Worm (Caenorhabditis elegans) whole organism, mixed stage, embryonic: ENCODE results near the gene xpc-1.

Experiments
- M03D4.4 ChIP-seq: sonication (generic microtip); optimal IDR thresholded peaks from 2 replicates; lab custom pipeline; 2017; ENCODE audit warnings: mild to moderate bottlenecking, missing genetic modification characterization, missing compliant biosample characterization
- bed-3 ChIP-seq: fragments of 200-800 bp; sonication (Bioruptor generic); optimal IDR thresholded peaks from 3 replicates; lab custom pipeline; 2018; ENCODE audit warnings: mild to moderate bottlenecking, missing genetic modification characterization, moderate library complexity, missing compliant biosample characterization
- blmp-1 ChIP-seq: fragments of 150-350 bp; optimal IDR thresholded peaks from 2 replicates; lab custom pipeline; 2014; ENCODE audit warnings: missing biosample characterization, missing genetic modification characterization
- ceh-39 ChIP-seq: fragments of 150-350 bp; optimal IDR thresholded peaks from 2 replicates; lab custom pipeline; 2014; ENCODE audit warnings: missing biosample characterization, missing genetic modification characterization
- ceh-43 ChIP-seq: fragments of 200-800 bp; sonication (Bioruptor generic); optimal IDR thresholded peaks from 2 replicates; lab custom pipeline; 2018; ENCODE audit warnings: mild to moderate bottlenecking, missing genetic modification characterization, moderate library complexity, missing compliant biosample characterization
- ceh-83 ChIP-seq: fragments of 200-800 bp; sonication (Bioruptor generic); optimal IDR thresholded peaks from 2 replicates; lab custom pipeline; 2018; ENCODE audit warnings: mild to moderate bottlenecking, missing genetic modification characterization, missing compliant biosample characterization
- ces-1 ChIP-seq: fragments of 150-350 bp; optimal IDR thresholded peaks from 2 replicates; lab custom pipeline; 2014; ENCODE audit warnings: missing biosample characterization, missing genetic modification reagents, missing genetic modification characterization
- cnd-1 ChIP-seq: fragments of 200-800 bp; sonication (Bioruptor generic); optimal IDR thresholded peaks from 2 replicates; lab custom pipeline; 2018; ENCODE audit warnings: mild to moderate bottlenecking, missing genetic modification characterization, missing compliant biosample characterization
- drap-1 ChIP-seq: fragments of 200-800 bp; sonication (Bioruptor generic); optimal IDR thresholded peaks from 3 replicates; lab custom pipeline; 2018; ENCODE audit warnings: mild to moderate bottlenecking, missing genetic modification characterization, missing compliant biosample characterization
- elt-1 ChIP-seq: sonication (generic microtip); optimal IDR thresholded peaks from 2 replicates; lab custom pipeline; 2017; ENCODE audit warnings: missing genetic modification characterization, mild to moderate bottlenecking, missing compliant biosample characterization, antibody characterized with exemption, moderate library complexity, borderline replicate concordance; ENCODE audit not compliant: insufficient read depth
- elt-3 ChIP-seq: fragments of 150-350 bp; optimal IDR thresholded peaks from 2 replicates; lab custom pipeline; 2014; ENCODE audit warnings: missing biosample characterization, missing genetic modification characterization
- flh-1 ChIP-seq: fragments of 200-800 bp; sonication (Bioruptor generic); optimal IDR thresholded peaks from 2 replicates; lab custom pipeline; 2018; ENCODE audit warnings: mild to moderate bottlenecking, missing genetic modification characterization, moderate library complexity, missing compliant biosample characterization
- ham-2 ChIP-seq: fragments of 200-800 bp; sonication (Bioruptor generic); optimal IDR thresholded peaks from 2 replicates; lab custom pipeline; 2018; ENCODE audit warnings: mild to moderate bottlenecking, missing genetic modification characterization, missing compliant biosample characterization
- hlh-1 ChIP-seq: fragments of 150-350 bp; optimal IDR thresholded peaks from 2 replicates; lab custom pipeline; 2014; ENCODE audit warnings: missing biosample characterization, missing genetic modification reagents, missing genetic modification characterization
- lin-13 ChIP-seq: fragments of 150-350 bp; optimal IDR thresholded peaks from 2 replicates; lab custom pipeline; 2014; ENCODE audit warnings: missing biosample characterization, missing genetic modification characterization
- lin-32 ChIP-seq: fragments of 200-800 bp; sonication (Bioruptor generic); optimal IDR thresholded peaks from 2 replicates; lab custom pipeline; 2018; ENCODE audit warnings: mild to moderate bottlenecking, missing genetic modification characterization, missing compliant biosample characterization
- lsy-2 ChIP-seq: fragments of 150-350 bp; optimal IDR thresholded peaks from 2 replicates; lab custom pipeline; 2014; ENCODE audit warnings: missing biosample characterization, missing genetic modification characterization
- mab-5 ChIP-seq: fragments of 150-350 bp; optimal IDR thresholded peaks from 2 replicates; lab custom pipeline; 2014; ENCODE audit warnings: missing biosample characterization, missing genetic modification characterization
- mep-1 ChIP-seq: fragments of 150-350 bp; optimal IDR thresholded peaks from 2 replicates; lab custom pipeline; 2017; ENCODE audit warnings: missing biosample characterization, missing genetic modification reagents, missing genetic modification characterization, inconsistent platforms
- mls-2 ChIP-seq: sonication (generic microtip); optimal IDR thresholded peaks from 2 replicates; lab custom pipeline; 2016; ENCODE audit warnings: mild to moderate bottlenecking, missing genetic modification characterization, moderate library complexity, missing compliant biosample characterization
- nhr-12 ChIP-seq: fragments of 150-350 bp; optimal IDR thresholded peaks from 2 replicates; lab custom pipeline; 2014; ENCODE audit warnings: missing biosample characterization, missing genetic modification characterization
- nhr-2 ChIP-seq: fragments of 150-350 bp; optimal IDR thresholded peaks from 2 replicates; lab custom pipeline; 2014; ENCODE audit warnings: missing biosample characterization, missing genetic modification characterization
- nhr-237 ChIP-seq: fragments of 150-350 bp; optimal IDR thresholded peaks from 2 replicates; lab custom pipeline; 2014; ENCODE audit warnings: missing biosample characterization, missing genetic modification characterization
- nhr-28 ChIP-seq: fragments of 150-350 bp; optimal IDR thresholded peaks from 2 replicates; lab custom pipeline; 2014; ENCODE audit warnings: missing biosample characterization, missing genetic modification characterization
- nhr-76 ChIP-seq: sonication (generic microtip); optimal IDR thresholded peaks from 2 replicates; lab custom pipeline; 2017; ENCODE audit warnings: missing biosample characterization, missing genetic modification characterization
- pha-4 ChIP-seq: fragments of 150-350 bp; optimal IDR thresholded peaks from 2 replicates; lab custom pipeline; 2018; ENCODE audit warnings: missing biosample characterization, missing genetic modification reagents, missing genetic modification characterization
- sem-2 ChIP-seq: fragments of 200-800 bp; sonication (Bioruptor generic); optimal IDR thresholded peaks from 2 replicates; lab custom pipeline; 2018; ENCODE audit warnings: mild to moderate bottlenecking, missing genetic modification characterization, missing compliant biosample characterization
- snpc-4 ChIP-seq: fragments of 150-350 bp; optimal IDR thresholded peaks from 2 replicates; lab custom pipeline; 2014; ENCODE audit warnings: missing biosample characterization, missing genetic modification characterization
- sptf-1 ChIP-seq: sonication (generic microtip); optimal IDR thresholded peaks from 2 replicates; lab custom pipeline; 2017; ENCODE audit warnings: mild to moderate bottlenecking, missing genetic modification characterization, moderate library complexity, missing compliant biosample characterization
- tbx-8 ChIP-seq: fragments of 200-800 bp; sonication (Bioruptor generic); optimal IDR thresholded peaks from 2 replicates; lab custom pipeline; 2018; ENCODE audit warnings: mild to moderate bottlenecking, missing genetic modification characterization, moderate library complexity, missing compliant biosample characterization
- unc-120 ChIP-seq: sonication (generic microtip); optimal IDR thresholded peaks from 2 replicates; lab custom pipeline; 2017; ENCODE audit warnings: missing genetic modification characterization, missing compliant biosample characterization; ENCODE audit not compliant: poor library complexity, severe bottlenecking
- unc-39 ChIP-seq: fragments of 150-350 bp; optimal IDR thresholded peaks from 2 replicates; lab custom pipeline; 2014; ENCODE audit warnings: missing biosample characterization, missing genetic modification characterization
- unc-62 ChIP-seq: fragments of 150-350 bp; optimal IDR thresholded peaks from 2 replicates; lab custom pipeline; 2014; ENCODE audit warnings: missing biosample characterization, missing genetic modification reagents, missing genetic modification characterization
- zip-8 ChIP-seq: fragments of 150-350 bp; optimal IDR thresholded peaks from 2 replicates; lab custom pipeline; 2014; ENCODE audit warnings: missing biosample characterization, missing genetic modification characterization
- ztf-11 ChIP-seq: fragments of 150-350 bp; optimal IDR thresholded peaks from 2 replicates; lab custom pipeline; 2014; ENCODE audit warnings: missing biosample characterization, missing genetic modification characterization

xpc-1 gene

ce11 chrIV:1980961-1981446, 11.9 kb upstream of the xpc-1 start, which contains the start of gene Y76B12C.6:
Gene Y76B12C.6, plus strand, starts transcription at chrIV:1981396.
- TF ChIP-seq elt-3 (tag; lab: Kevin White, UChicago) (no peak), tbx-8 (peak; percentile 8), mab-5 (tag; lab: Kevin White, UChicago) (no peak), drap-1 (GFP tag; lab: Kevin White, UChicago) (peak; percentile 69), sem-2 (GFP tag; lab: Kevin White, UChicago) (peak; percentile 40), ceh-43 (GFP tag; lab: Kevin White, UChicago) (peak; percentile 57), nhr-2 (no peak), ces-1 (GFP tag; lab: Kevin White, UChicago) (peak; percentile 15), nhr-76 (tag; lab: Kevin White, UChicago) (no peak), mep-1 (tag; lab: Kevin White, UChicago) (peak; percentile 55), ham-2 (GFP tag; lab: Kevin White, UChicago) (peak; percentile 32), lin-32 (GFP tag; lab: Kevin White, UChicago) (peak; percentile 43), lsy-2 (tag; lab: Kevin White, UChicago) (no peak), nhr-28 (tag; lab: Kevin White, UChicago) (no peak), unc-39 (tag; lab: Kevin White, UChicago) (no peak), flh-1 (GFP tag; lab: Kevin White, UChicago) (no peak), M03D4.4 (tag; lab: Kevin White, UChicago) (peak; percentile 80), unc-62 (GFP tag; lab: Kevin White, UChicago) (peak; percentile 8), lin-13 (tag; lab: Kevin White, UChicago) (peak; percentile 0), nhr-237 (tag; lab: Kevin White, UChicago) (no peak), cnd-1 (tag; lab: Kevin White, UChicago) (peak; percentile 22), hlh-1 (no peak), ceh-83 (no peak), elt-1 (tag; lab: Kevin White, UChicago) (no peak), zip-8 (no peak), ceh-39 (tag; lab: Kevin White, UChicago) (no peak), snpc-4 (tag; lab: Kevin White, UChicago) (no peak), unc-120 (tag; lab: Kevin White, UChicago) (peak; percentile 34), nhr-12 (tag; lab: Kevin White, UChicago) (no peak), sptf-1 (tag; lab: Kevin White, UChicago) (peak; percentile 82), mls-2 (tag; lab: Kevin White, UChicago) (peak; percentile 77), blmp-1 (tag; lab: Kevin White, UChicago) (peak; percentile 4), bed-3 (GFP tag; lab: Kevin White, UChicago) (peak; percentile 29), ztf-11 (tag; lab: Kevin White, UChicago) (no peak), pha-4 (peak; percentile 1)

ce11 chrIV:1990843-1991339, 2.0 kb upstream of the xpc-1 start:
- TF ChIP-seq sem-2 (GFP tag; lab: Kevin White, UChicago) (no peak), snpc-4 (tag; lab: Kevin White, UChicago) (no peak), ceh-39 (tag; lab: Kevin White, UChicago) (no peak)

- no peak for TF ChIP-seq hlh-1
- no peak for TF ChIP-seq nhr-237 (tag; lab: Kevin White, UChicago)
- TF ChIP-seq zip-8 = no peak
- no peak for TF ChIP-seq flh-1 (GFP tag; lab: Kevin White, UChicago)
- TF ChIP-seq sem-2 (GFP tag; lab: Kevin White, UChicago) = no peak
- TF ChIP-seq lin-32 (GFP tag; lab: Kevin White, UChicago) = no peak
- no peak for TF ChIP-seq unc-39 (tag; lab: Kevin White, UChicago)
- TF ChIP-seq nhr-28 (tag; lab: Kevin White, UChicago) = no peak
- no peak for TF ChIP-seq nhr-12 (tag; lab: Kevin White, UChicago)
- TF ChIP-seq unc-62 (GFP tag; lab: Kevin White, UChicago) = no peak
- no peak for TF ChIP-seq blmp-1 (tag; lab: Kevin White, UChicago)
- no peak for TF ChIP-seq M03D4.4 (tag; lab: Kevin White, UChicago)
- no peak for TF ChIP-seq unc-120 (tag; lab: Kevin White, UChicago)
- TF ChIP-seq mls-2 (tag; lab: Kevin White, UChicago) = no peak
- no peak for TF ChIP-seq pha-4
- no peak for TF ChIP-seq nhr-2
- TF ChIP-seq cnd-1 (tag; lab: Kevin White, UChicago) = no peak
- no peak for TF ChIP-seq ham-2 (GFP tag; lab: Kevin White, UChicago)
- TF ChIP-seq ceh-43 (GFP tag; lab: Kevin White, UChicago) = no peak
- TF ChIP-seq sptf-1 (tag; lab: Kevin White, UChicago) = no peak
- TF ChIP-seq, all 35 proteins: peak for 0
These were observed 4.9 kb downstream of the xpc-1 start for ce11 chrIV:1997762-1998161.
